Fruit fly (Drosophila melanogaster): ENCODE data around the gene Srg3.
A peak's percentile ranks its signal among the peaks of the same experiment; 100 is the strongest.

Srg3 gene

DNA sequence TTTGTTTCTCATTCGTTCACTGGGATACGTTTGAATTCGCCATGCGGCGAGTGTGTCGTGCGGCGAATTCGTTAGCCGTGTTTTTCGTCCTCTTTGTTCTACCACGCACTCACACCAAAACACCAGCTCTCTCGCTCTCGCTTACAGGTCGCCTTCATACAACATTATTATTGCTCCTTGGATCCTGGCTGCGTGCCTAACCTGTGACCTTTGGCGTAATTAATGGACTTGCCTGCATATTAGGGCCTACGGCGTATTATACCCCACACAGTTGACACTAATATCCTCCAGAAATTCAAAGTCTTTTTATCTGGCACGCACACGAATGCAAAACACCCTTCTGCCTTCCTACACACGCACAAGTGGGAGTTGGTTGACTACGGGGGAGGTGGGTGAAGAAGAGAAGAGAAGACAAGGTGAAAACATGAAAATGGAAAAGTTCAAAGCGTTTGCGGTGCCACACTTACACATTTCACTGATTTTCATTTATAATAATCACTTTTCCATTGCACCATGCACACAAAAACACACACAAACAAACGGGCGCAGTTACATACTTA lies 32.9 kb upstream of the Srg3 start:
- TF ChIP-seq ss (GFP tag; optimal IDR thresholded peaks at IDR 0.05) (peak; percentile 23 to 41), cyc (GFP tag; optimal IDR thresholded peaks at IDR 0.05) (no peak), fd85E (GFP tag; optimal IDR thresholded peaks at IDR 0.05) (no peak), CG6163 (GFP tag; IDR thresholded peaks at IDR 0.05) (no peak), vri (GFP tag; optimal IDR thresholded peaks at IDR 0.05) (no peak), Ets96B (tag; optimal IDR thresholded peaks at IDR 0.05) (no peak), CG32006 (GFP tag; optimal IDR thresholded peaks at IDR 0.05) (no peak), CG9139 (GFP tag; optimal IDR thresholded peaks at IDR 0.05) (no peak), CG1621 (tag; optimal IDR thresholded peaks at IDR 0.05) (peak; percentile 52), CG7368 (GFP tag; optimal IDR thresholded peaks at IDR 0.05) (no peak), Sox14 (GFP tag; optimal IDR thresholded peaks at IDR 0.05) (peak; percentile 80), CG31627 (GFP tag; optimal IDR thresholded peaks at IDR 0.05) (no peak), Sox15 (GFP tag; optimal IDR thresholded peaks at IDR 0.05) (no peak)

DNA sequence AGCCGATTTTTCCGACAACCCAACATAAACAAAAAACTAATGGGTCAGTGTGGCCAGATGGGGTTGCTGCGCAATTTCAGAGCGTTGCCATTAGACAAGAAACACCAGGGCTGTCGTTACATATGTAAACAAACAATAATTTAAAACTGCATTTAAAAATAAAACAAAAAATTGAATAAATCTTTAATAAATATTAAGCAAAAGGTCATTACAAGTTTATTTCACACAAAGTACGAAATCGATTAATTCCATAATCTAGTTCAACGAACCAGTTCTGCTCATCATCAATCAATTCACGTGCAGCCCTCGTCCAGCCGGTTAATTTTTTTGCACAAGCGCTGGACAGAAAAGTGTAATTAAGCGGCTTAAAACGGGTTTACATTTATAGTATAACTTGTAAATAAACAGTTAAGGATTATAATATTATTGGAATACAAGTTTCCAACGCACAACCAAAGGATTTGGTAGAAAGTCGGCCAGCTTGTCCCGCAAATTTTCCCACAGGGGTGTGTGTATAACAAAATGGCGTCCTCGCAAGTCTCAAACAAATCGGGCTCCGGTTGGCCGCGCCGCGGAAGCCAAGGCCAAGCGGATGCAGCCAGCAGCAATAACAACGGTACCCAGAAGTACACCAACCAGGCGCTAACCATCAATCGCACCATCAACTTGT lies 32.1 kb upstream of the Srg3 start, which contains the start of the genes CG4022 and Cpsf5:
CG4022 (minus strand) TSS at position 79 of the 670 bp plus-strand sequence.
Cpsf5 (plus strand) TSS at position 285 of the 670 bp plus-strand sequence.
- peak; percentile 74 for TF ChIP-seq Met (GFP tag; optimal IDR thresholded peaks at IDR 0.05)
- TF ChIP-seq acj6 (GFP tag; optimal IDR thresholded peaks at IDR 0.05) = peak; percentile 77
- peak; percentile 78 for TF ChIP-seq Eip75B (GFP tag; optimal IDR thresholded peaks at IDR 0.05)
- TF ChIP-seq salr (GFP tag; optimal IDR thresholded peaks at IDR 0.05) = no peak
- peak; percentile 34 to 47 for TF ChIP-seq ss (GFP tag; optimal IDR thresholded peaks at IDR 0.05)
- peak; percentile 91 for TF ChIP-seq Eip78C (GFP tag)
- TF ChIP-seq vri (GFP tag; optimal IDR thresholded peaks at IDR 0.05) = peak; percentile 65
- no peak for TF ChIP-seq CG10669 (GFP tag; optimal IDR thresholded peaks at IDR 0.05)
- peak; percentile 46 for TF ChIP-seq Ets21C (GFP tag; optimal IDR thresholded peaks at IDR 0.05)
- TF ChIP-seq CG11762 (GFP tag; optimal IDR thresholded peaks at IDR 0.05; ENCODE audit: insufficient read depth) = peak; percentile 45
- TF ChIP-seq fkh (GFP tag; optimal IDR thresholded peaks at IDR 0.05) = peak; percentile 99
- no peak for TF ChIP-seq dac (GFP tag; optimal IDR thresholded peaks at IDR 0.05)
- TF ChIP-seq pdm3 (GFP tag; optimal IDR thresholded peaks at IDR 0.05) = peak; percentile 84
- no peak for TF ChIP-seq CG9139 (GFP tag; optimal IDR thresholded peaks at IDR 0.05)
- TF ChIP-seq topi (GFP tag; optimal IDR thresholded peaks at IDR 0.05) = peak; percentile 70
- TF ChIP-seq CG1621 (tag; optimal IDR thresholded peaks at IDR 0.05) = peak; percentile 36
- no peak for TF ChIP-seq fd85E (GFP tag; optimal IDR thresholded peaks at IDR 0.05)
- TF ChIP-seq spab (GFP tag; optimal IDR thresholded peaks at IDR 0.05) = no peak
- no peak for TF ChIP-seq CG16779 (tag; optimal IDR thresholded peaks at IDR 0.05)
- TF ChIP-seq OdsH (GFP tag; optimal IDR thresholded peaks at IDR 0.05) = peak; percentile 79
- peak; percentile 79 for TF ChIP-seq CG10631 (GFP tag; optimal IDR thresholded peaks at IDR 0.05)
- peak; percentile 83 for TF ChIP-seq Hr4 (GFP tag; optimal IDR thresholded peaks at IDR 0.05)
- TF ChIP-seq CG8319 (GFP tag; optimal IDR thresholded peaks at IDR 0.05) = no peak
- peak; percentile 76 for TF ChIP-seq lz (GFP tag; optimal IDR thresholded peaks at IDR 0.05)
- TF ChIP-seq fd59A (GFP tag; optimal IDR thresholded peaks at IDR 0.05) = no peak
- TF ChIP-seq eg (GFP tag; IDR thresholded peaks at IDR 0.05) = peak; percentile 83; the same call in 2 of the 3 replicates
- peak; percentile 77 for TF ChIP-seq Sox102F (GFP tag; optimal IDR thresholded peaks at IDR 0.05)
- peak; percentile 73 for TF ChIP-seq CG8119 (GFP tag; IDR thresholded peaks at IDR 0.05)
- peak; percentile 67 for TF ChIP-seq CG31627 (GFP tag; optimal IDR thresholded peaks at IDR 0.05)
- TF ChIP-seq achi (GFP tag; optimal IDR thresholded peaks at IDR 0.05) = peak; percentile 77
- TF ChIP-seq CG6163 (GFP tag; IDR thresholded peaks at IDR 0.05) = peak; percentile 79
- TF ChIP-seq Blimp-1 (GFP tag; optimal IDR thresholded peaks at IDR 0.05) = no peak
- 0 out of 2 replicates have a peak, but pooled peaks have one; percentile 22 for TF ChIP-seq CG11294 (GFP tag; IDR thresholded peaks at IDR 0.05)
- peak; percentile 41 for TF ChIP-seq dsx (GFP tag; optimal IDR thresholded peaks at IDR 0.05; ENCODE audit: poor library complexity, severe bottlenecking)
- peak; percentile 54 for TF ChIP-seq net (GFP tag; optimal IDR thresholded peaks at IDR 0.05)
- TF ChIP-seq Ets96B (tag; optimal IDR thresholded peaks at IDR 0.05) = peak; percentile 61
- TF ChIP-seq cyc (GFP tag; optimal IDR thresholded peaks at IDR 0.05) = peak; percentile 62
- no peak for TF ChIP-seq CG6276 (GFP tag; optimal IDR thresholded peaks at IDR 0.05)
- TF ChIP-seq Hr39 (GFP tag; optimal IDR thresholded peaks at IDR 0.05) = peak; percentile 62
- TF ChIP-seq CG32006 (GFP tag; optimal IDR thresholded peaks at IDR 0.05) = peak; percentile 82
- peak; percentile 75 for TF ChIP-seq CG3032 (tag; optimal IDR thresholded peaks at IDR 0.05)
- no peak; the same call in 1 of the 2 replicates for TF ChIP-seq Gug (GFP tag; IDR thresholded peaks at IDR 0.05)
- peak; percentile 70 for TF ChIP-seq Sox14 (GFP tag; optimal IDR thresholded peaks at IDR 0.05)
- TF ChIP-seq CG7368 (GFP tag; optimal IDR thresholded peaks at IDR 0.05) = peak; percentile 56
- TF ChIP-seq CG4318 (GFP tag; optimal IDR thresholded peaks at IDR 0.05) = no peak

Data from whole organism, prepupa.